Worm (Caenorhabditis elegans): ENCODE results near the gene T06E6.15.
A peak's percentile ranks its signal among the peaks of the same experiment; 100 is the strongest.

T06E6.15 gene

DNA sequence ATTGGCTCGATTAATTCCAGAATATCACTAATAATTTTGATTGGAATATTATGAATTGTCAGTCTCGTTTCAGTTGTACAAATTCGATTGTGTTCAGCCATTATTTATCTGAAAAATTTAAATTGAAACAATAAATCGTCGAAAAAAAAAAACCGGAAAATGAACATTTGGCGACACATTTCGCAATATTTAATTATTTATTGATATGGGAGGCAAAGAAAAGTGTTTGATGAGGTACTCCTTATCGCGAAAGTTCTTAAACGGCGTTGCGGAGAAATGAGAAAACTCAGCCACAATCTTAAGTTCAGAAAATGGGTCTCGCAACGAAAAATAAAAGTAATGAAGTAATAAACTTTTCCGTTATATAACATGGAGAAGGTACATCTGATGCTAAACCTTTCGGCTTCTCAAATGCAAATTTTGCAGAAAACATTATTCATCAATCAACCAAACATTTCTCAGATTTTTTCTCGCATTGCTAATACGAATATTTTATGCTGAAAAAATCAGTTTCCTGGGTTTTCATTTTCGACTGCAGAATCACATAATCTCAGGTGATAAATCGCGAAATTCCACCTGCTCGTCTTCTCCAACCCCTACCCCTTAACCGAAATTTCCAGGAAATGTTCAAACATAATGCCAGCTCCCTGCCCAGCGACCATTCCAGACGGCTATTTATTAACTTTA is at the start of gene T06E6.15, which contains the start of gene sri-7:
TSS of gene T06E6.15 (minus strand) at position 101 of the 687 bp plus-strand sequence.
TSS of gene sri-7 (plus strand) at position 637 of the 687 bp plus-strand sequence.
- TF ChIP-seq nhr-76 (tag; optimal IDR thresholded peaks at IDR 0.05) (no peak), pha-4 (tag; optimal IDR thresholded peaks at IDR 0.05) (no peak), nhr-43 (tag; optimal IDR thresholded peaks at IDR 0.05; ENCODE audit: poor library complexity, severe bottlenecking) (no peak), sea-2 (GFP tag; optimal IDR thresholded peaks at IDR 0.05) (no peak), egl-27 (tag; optimal IDR thresholded peaks at IDR 0.05) (no peak), nhr-28 (tag; optimal IDR thresholded peaks at IDR 0.05) (no peak), ama-1 (optimal IDR thresholded peaks at IDR 0.05) (no peak), ztf-11 (tag; optimal IDR thresholded peaks at IDR 0.05) (no peak), unc-62 (GFP tag; optimal IDR thresholded peaks at IDR 0.05) (no peak), fkh-2 (tag; optimal IDR thresholded peaks at IDR 0.05) (no peak), hmg-11 (tag; optimal IDR thresholded peaks at IDR 0.05) (no peak), nhr-12 (tag; optimal IDR thresholded peaks at IDR 0.05) (no peak), snpc-4 (tag; optimal IDR thresholded peaks at IDR 0.05) (no peak), nhr-11 (tag; optimal IDR thresholded peaks at IDR 0.05) (no peak), lsy-12 (tag; optimal IDR thresholded peaks at IDR 0.05) (no peak), nhr-25 (tag; optimal IDR thresholded peaks at IDR 0.05) (no peak), lin-15B (tag; optimal IDR thresholded peaks at IDR 0.05) (no peak)

DNA sequence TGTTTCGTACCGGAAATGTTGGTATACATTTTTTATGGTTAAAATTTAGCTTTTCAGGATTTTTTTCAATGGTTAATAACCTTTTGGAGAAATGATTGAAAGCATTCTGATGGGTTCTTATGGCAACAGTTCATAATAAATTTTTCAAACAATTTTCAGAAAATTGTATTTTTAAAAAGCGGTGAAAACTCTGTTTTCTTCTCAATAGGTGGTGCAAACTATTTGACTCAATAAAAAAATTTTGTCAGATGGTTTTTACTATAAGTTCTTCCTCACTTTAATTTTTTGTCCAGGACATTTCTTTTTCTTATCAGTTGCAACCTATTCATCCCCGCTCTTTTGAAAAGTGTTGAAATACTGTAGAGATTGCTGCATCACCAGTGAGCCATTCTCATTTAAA is 49.3 kb upstream of the T06E6.15 start, which contains the start of gene T26H5.14:
TSS of gene T26H5.14 (plus strand) at position 301 of the 400 bp plus-strand sequence.
- TF ChIP-seq elt-2 (tag; optimal IDR thresholded peaks at IDR 0.05) (peak; percentile 40), pqm-1 (tag; optimal IDR thresholded peaks at IDR 0.05) (no peak)

DNA sequence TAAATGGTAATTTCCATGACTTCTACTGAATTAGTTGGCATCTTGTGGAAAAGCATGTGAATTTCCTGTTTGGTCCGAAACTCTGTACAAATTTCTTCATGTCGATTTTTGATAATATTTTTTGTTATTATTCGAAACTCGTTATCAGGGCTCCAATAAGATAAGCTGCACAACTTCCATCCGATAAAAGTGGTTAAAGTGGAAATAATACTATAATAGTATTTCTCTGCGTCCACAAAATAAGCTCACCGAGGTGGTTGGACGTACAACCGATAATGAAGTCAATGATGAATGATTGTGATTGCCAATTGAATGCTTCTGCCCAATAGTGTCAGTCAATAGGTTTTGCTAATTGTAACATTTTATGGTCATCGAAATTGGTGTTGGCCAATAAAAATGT is 48.8 kb upstream of the T06E6.15 start, which contains the start of gene T26H5.4:
TSS of gene T26H5.4 (minus strand) at position 294 of the 400 bp plus-strand sequence.
- peak; percentile 81 for TF ChIP-seq elt-2 (tag; optimal IDR thresholded peaks at IDR 0.05)
- TF ChIP-seq pqm-1 (tag; optimal IDR thresholded peaks at IDR 0.05): peak; percentile 77
- no peak for TF ChIP-seq lin-15B (tag; optimal IDR thresholded peaks at IDR 0.05)

DNA sequence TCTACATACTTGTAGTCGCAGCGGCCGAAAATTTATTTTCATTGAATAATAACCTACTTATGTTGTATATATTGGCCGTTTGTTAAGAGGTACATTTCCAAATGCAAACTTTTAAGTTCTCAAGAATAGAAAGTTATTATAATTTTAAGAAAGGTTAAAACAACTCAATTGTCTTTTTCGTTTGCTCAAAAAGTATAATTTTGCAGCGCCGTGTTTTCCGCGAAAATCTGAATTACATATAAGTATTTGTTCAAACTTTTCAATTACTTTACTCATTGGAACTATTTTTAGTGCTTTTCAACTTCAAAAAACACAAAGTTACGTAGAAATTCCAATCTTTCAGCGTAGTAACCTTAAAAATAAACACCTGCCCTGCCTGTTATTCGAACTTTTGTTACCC is 45.8 kb upstream of the T06E6.15 start, which contains the start of gene srh-239:
TSS of gene srh-239 (plus strand) at position 301 of the 400 bp plus-strand sequence.
- no peak for TF ChIP-seq ceh-9 (tag; optimal IDR thresholded peaks at IDR 0.05)
- TF ChIP-seq nhr-77 (tag; optimal IDR thresholded peaks at IDR 0.05): no peak
- no peak for TF ChIP-seq lin-39 (tag; optimal IDR thresholded peaks at IDR 0.05)
- no peak for TF ChIP-seq ceh-82 (tag; optimal IDR thresholded peaks at IDR 0.05)
- no peak for TF ChIP-seq unc-62 (GFP tag; optimal IDR thresholded peaks at IDR 0.05)

DNA sequence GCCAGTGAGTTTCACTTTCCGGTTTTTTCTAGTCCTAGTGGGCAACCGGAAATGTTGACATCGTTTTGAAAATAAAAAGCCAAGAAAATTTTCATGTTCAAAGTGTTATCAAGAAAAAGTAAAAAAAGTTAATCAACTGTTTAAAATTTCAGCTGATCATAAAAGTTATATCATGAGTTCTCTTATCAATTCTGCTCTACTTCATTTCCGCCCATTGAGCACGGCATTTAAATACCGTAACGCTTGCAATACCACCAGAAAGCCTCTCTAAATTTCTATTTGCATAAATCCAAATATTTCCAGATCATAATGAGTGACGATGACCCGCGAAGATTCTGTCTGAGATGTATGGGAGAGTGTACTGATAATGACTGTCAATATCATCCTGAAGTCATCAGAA is 45.0 kb upstream of the T06E6.15 start, which contains the start of gene T26H5.9:
TSS of gene T26H5.9 (plus strand) at position 302 of the 400 bp plus-strand sequence.
- TF ChIP-seq elt-2 (tag; optimal IDR thresholded peaks at IDR 0.05): peak; percentile 65
- TF ChIP-seq ztf-4 (tag; optimal IDR thresholded peaks at IDR 0.05): no peak
- TF ChIP-seq pqm-1 (tag; optimal IDR thresholded peaks at IDR 0.05): peak; percentile 12
- no peak for TF ChIP-seq skn-1 (tag; optimal IDR thresholded peaks at IDR 0.05)

DNA sequence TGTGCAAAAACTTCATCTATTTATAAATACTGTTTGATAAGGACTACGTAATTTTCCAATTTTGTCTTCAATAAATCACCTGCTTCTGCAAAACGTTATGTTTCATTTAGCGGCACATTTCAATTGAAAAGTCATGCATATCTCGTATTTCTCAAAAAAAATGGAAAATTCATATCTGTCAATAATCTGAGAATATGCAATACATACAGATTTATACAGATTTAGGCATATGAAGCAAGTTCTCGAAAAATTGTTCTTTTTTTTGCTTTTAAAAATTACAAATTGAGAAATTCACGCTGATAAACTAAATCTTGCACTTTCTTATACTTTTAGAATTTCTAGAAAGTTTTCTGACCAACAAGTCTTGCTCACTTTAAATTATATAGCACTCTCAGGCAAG is 44.6 kb upstream of the T06E6.15 start, which contains the start of gene T26H5.11:
TSS of gene T26H5.11 (minus strand) at position 101 of the 400 bp plus-strand sequence.
- TF ChIP-seq egl-27 (tag; optimal IDR thresholded peaks at IDR 0.05) (no peak), mdl-1 (tag; optimal IDR thresholded peaks at IDR 0.05) (no peak), ama-1 (optimal IDR thresholded peaks at IDR 0.05) (no peak), ceh-16 (tag; optimal IDR thresholded peaks at IDR 0.05) (no peak), nhr-23 (tag; optimal IDR thresholded peaks at IDR 0.05) (no peak), elt-3 (tag; optimal IDR thresholded peaks at IDR 0.05) (no peak), R02D3.7 (tag; optimal IDR thresholded peaks at IDR 0.05) (no peak), lsy-12 (tag; optimal IDR thresholded peaks at IDR 0.05) (no peak), lin-15B (tag; optimal IDR thresholded peaks at IDR 0.05) (no peak), nhr-28 (tag; optimal IDR thresholded peaks at IDR 0.05) (no peak), nhr-237 (tag; optimal IDR thresholded peaks at IDR 0.05) (no peak)
